Worm (Caenorhabditis elegans) whole organism, L4 larva: ENCODE measurements around the gene F28H7.7.
A peak's percentile ranks its signal among the peaks of the same experiment; 100 is the strongest.

Experiments
- cey-2 ChIP-seq: sonication (generic microtip); optimal IDR thresholded peaks from 3 replicates; lab custom pipeline; 2017; ENCODE audit warnings: missing genetic modification characterization, mild to moderate bottlenecking, missing compliant biosample characterization, antibody characterized with exemption, borderline replicate concordance; ENCODE audit not compliant: insufficient read depth
- fkh-10 ChIP-seq: fragments of 150-350 bp; optimal IDR thresholded peaks from 2 replicates; lab custom pipeline; 2014; ENCODE audit warnings: missing biosample characterization, missing genetic modification reagents, missing genetic modification characterization
- lsy-2 ChIP-seq, 2 experiments: fragments of 150-350 bp in 1 of 2; sonication (generic microtip) in 1 of 2; optimal IDR thresholded peaks; 2 replicates each; lab custom pipeline; 2014 to 2017; ENCODE audit warnings: missing biosample characterization in 2 of 2, missing genetic modification characterization in 2 of 2
- madf-5 ChIP-seq, 2 experiments: fragments of 200-800 bp; sonication (Bioruptor generic); IDR thresholded peaks; 2 replicates each; pipeline ENCODE4 v1.3.6; 2022; ENCODE audit warnings: missing compliant biosample characterization in 2 of 2, missing genetic modification characterization in 2 of 2
- nhr-10 ChIP-seq: fragments of 150-350 bp; optimal IDR thresholded peaks from 2 replicates; lab custom pipeline; 2014; ENCODE audit warnings: missing biosample characterization, missing genetic modification characterization
- nhr-11 ChIP-seq: fragments of 150-350 bp; optimal IDR thresholded peaks from 2 replicates; lab custom pipeline; 2014; ENCODE audit warnings: missing biosample characterization, missing genetic modification characterization
- nhr-41 ChIP-seq: fragments of 200-800 bp; sonication (Bioruptor generic); IDR thresholded peaks from 2 replicates; pipeline ENCODE4 v1.3.6; 2022; ENCODE audit warnings: missing genetic modification reagents, missing genetic modification characterization, missing compliant biosample characterization
- nhr-6 ChIP-seq: fragments of 150-350 bp; optimal IDR thresholded peaks from 2 replicates; lab custom pipeline; 2014; ENCODE audit warnings: missing biosample characterization, missing genetic modification characterization
- nhr-76 ChIP-seq: fragments of 150-350 bp; optimal IDR thresholded peaks from 2 replicates; lab custom pipeline; 2014; ENCODE audit warnings: missing biosample characterization, missing genetic modification characterization
- unc-39 ChIP-seq: sonication (generic microtip); optimal IDR thresholded peaks from 2 replicates; lab custom pipeline; 2017; ENCODE audit warnings: missing biosample characterization, missing genetic modification characterization
- unc-62 ChIP-seq, 3 experiments: fragments of 150-350 bp in 1 of 3; sonication (generic microtip); optimal IDR thresholded peaks in 2 of 3; peaks in 1 of 3; 1 replicate in 1 of 3; 2 replicates in 2 of 3; lab custom pipeline; 2014 to 2017; ENCODE audit warnings: missing biosample characterization in 3 of 3, missing genetic modification characterization in 3 of 3, missing genetic modification reagents in 3 of 3, missing genotype in 1 of 3
- zag-1 ChIP-seq: fragments of 150-350 bp; optimal IDR thresholded peaks from 2 replicates; lab custom pipeline; 2014; ENCODE audit warnings: missing biosample characterization, missing genetic modification characterization
- ztf-11 ChIP-seq: fragments of 150-350 bp; optimal IDR thresholded peaks from 2 replicates; lab custom pipeline; 2014; ENCODE audit warnings: missing biosample characterization, missing genetic modification characterization

DNA sequence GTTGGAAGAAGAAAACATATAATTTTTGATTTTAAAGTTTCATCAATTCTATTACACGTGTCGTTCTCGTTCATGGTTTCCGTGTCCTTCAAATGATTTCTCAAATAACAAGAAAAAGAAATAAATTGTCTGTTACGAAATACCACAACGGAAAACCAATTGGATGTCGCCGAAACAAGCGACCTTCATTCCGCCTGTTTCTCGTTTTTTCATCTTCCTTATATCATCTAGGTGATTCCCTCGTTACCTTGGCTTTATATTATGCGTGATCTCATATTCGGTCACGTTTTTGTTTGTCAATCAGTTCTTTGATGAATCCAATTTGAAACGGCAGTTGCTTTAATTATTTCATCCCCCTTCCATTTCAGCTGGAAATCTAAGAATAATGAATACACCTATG lies 3.2 kb upstream of the F28H7.7 start:
- TF ChIP-seq ztf-11 (no peak), nhr-6 (tag; lab: Kevin White, UChicago) (no peak), lsy-2 (tag; optimal IDR thresholded peaks at IDR 0.05; lab: Kevin White, UChicago) (no peak), nhr-10 (tag; lab: Kevin White, UChicago) (no peak), unc-39 (no peak), zag-1 (tag; lab: Kevin White, UChicago) (no peak), madf-5 (GFP tag; IDR thresholded peaks at IDR 0.05; lab: Robert Waterston, UW) (no peak), nhr-76 (tag; lab: Kevin White, UChicago) (no peak), fkh-10 (no peak), nhr-11 (tag; lab: Kevin White, UChicago) (no peak), unc-62 (GFP tag; optimal IDR thresholded peaks at IDR 0.05 in 1 of 2; lab: Kevin White, UChicago) (peak in 1 of 2 experiments; percentile 44), unc-62 (tag; optimal IDR thresholded peaks at IDR 0.05; lab: Kevin White, UChicago) (no peak), nhr-41 (GFP tag; lab: Robert Waterston, UW) (no peak), cey-2 (tag; lab: Kevin White, UChicago) (no peak)
